Fruit fly (Drosophila melanogaster) whole organism, embryonic: ENCODE data around the gene AstCC.

Experiments used
- Bgb ChIP-seq: fragments of 200-800 bp; sonication (Bioruptor generic); IDR thresholded peaks from 2 replicates; pipeline ENCODE4 v1.3.6; 2022; ENCODE audit warnings: missing biosample characterization, missing genetic modification characterization; ENCODE audit not compliant: partially characterized antibody
- CG10321 ChIP-seq: fragments of 200-800 bp; sonication (Bioruptor generic); IDR thresholded peaks from 2 replicates; pipeline ENCODE4 v1.3.6; 2022; ENCODE audit warnings: missing biosample characterization, missing genetic modification characterization
- CG13287 ChIP-seq: fragments of 200-800 bp; sonication (Bioruptor generic); IDR thresholded peaks from 2 replicates; pipeline ENCODE4 v1.3.6; 2022; ENCODE audit warnings: missing biosample characterization, missing genetic modification characterization; ENCODE audit not compliant: partially characterized antibody
- CG14441 ChIP-seq: fragments of 200-800 bp; sonication (Bioruptor generic); IDR thresholded peaks from 2 replicates; pipeline ENCODE4 v1.3.6; 2022; ENCODE audit warnings: missing biosample characterization, missing genetic modification characterization
- CG15696 ChIP-seq: fragments of 200-800 bp; sonication (Bioruptor generic); optimal IDR thresholded peaks from 2 replicates; lab custom pipeline; 2019; ENCODE audit warnings: missing biosample characterization, mild to moderate bottlenecking, missing genetic modification characterization, moderate library complexity
- CG16779 ChIP-seq: fragments of 200-800 bp; sonication (Bioruptor generic); IDR thresholded peaks from 2 replicates; pipeline ENCODE4 v1.3.6; 2022; ENCODE audit warnings: missing biosample characterization, missing genetic modification characterization
- CG16815 ChIP-seq: fragments of 200-800 bp; sonication (Bioruptor generic); optimal IDR thresholded peaks from 3 replicates; lab custom pipeline; 2017; ENCODE audit warnings: missing biosample characterization, mild to moderate bottlenecking, missing genetic modification characterization
- CG17568 ChIP-seq: fragments of 200-800 bp; sonication (Bioruptor generic); optimal IDR thresholded peaks from 2 replicates; lab custom pipeline; 2018; ENCODE audit warnings: missing biosample characterization, mild to moderate bottlenecking, missing genetic modification characterization, moderate library complexity
- CG17829 ChIP-seq: fragments of 200-800 bp; optimal IDR thresholded peaks from 2 replicates; lab custom pipeline; 2019; ENCODE audit warnings: missing biosample characterization, mild to moderate bottlenecking, missing genetic modification characterization, moderate library complexity
- CG17912 ChIP-seq: fragments of 200-800 bp; sonication (Bioruptor generic); optimal IDR thresholded peaks from 2 replicates; lab custom pipeline; 2018; ENCODE audit warnings: missing biosample characterization, mild to moderate bottlenecking, missing genetic modification characterization
- CG2116 ChIP-seq: fragments of 200-800 bp; sonication (Bioruptor generic); optimal IDR thresholded peaks from 3 replicates; lab custom pipeline; 2018; ENCODE audit warnings: missing biosample characterization, mild to moderate bottlenecking, missing genetic modification characterization
- CG2120 ChIP-seq: fragments of 200-800 bp; sonication (Bioruptor generic); optimal IDR thresholded peaks from 3 replicates; lab custom pipeline; 2016; ENCODE audit warnings: missing biosample characterization, missing genetic modification characterization
- CG2712 ChIP-seq: fragments of 200-800 bp; optimal IDR thresholded peaks from 3 replicates; lab custom pipeline; 2019; ENCODE audit warnings: missing biosample characterization, mild to moderate bottlenecking, missing genetic modification characterization, moderate library complexity
- CG3995 ChIP-seq: fragments of 200-800 bp; sonication (Bioruptor generic); optimal IDR thresholded peaks from 3 replicates; lab custom pipeline; 2016; ENCODE audit warnings: missing biosample characterization, missing genetic modification characterization
- CG6689 ChIP-seq: fragments of 200-800 bp; sonication (Bioruptor generic); IDR thresholded peaks from 2 replicates; pipeline ENCODE4 v1.3.6; 2022; ENCODE audit warnings: missing biosample characterization, missing genetic modification characterization
- CG7963 ChIP-seq: fragments of 200-800 bp; sonication (Bioruptor generic); IDR thresholded peaks from 3 replicates; pipeline ENCODE4 v1.3.6; 2022; ENCODE audit warnings: missing biosample characterization, missing genetic modification characterization; ENCODE audit not compliant: partially characterized antibody
- D19B ChIP-seq: fragments of 200-800 bp; sonication (Bioruptor generic); optimal IDR thresholded peaks from 2 replicates; lab custom pipeline; 2017; ENCODE audit warnings: missing biosample characterization, mild to moderate bottlenecking, missing genetic modification characterization
- Doc3 ChIP-seq: fragments of 200-800 bp; sonication (Bioruptor generic); IDR thresholded peaks from 3 replicates; pipeline ENCODE4 v1.3.6; 2022; ENCODE audit warnings: missing biosample characterization, missing genetic modification characterization; ENCODE audit not compliant: partially characterized antibody
- Gug ChIP-seq: fragments of 200-800 bp; sonication (Bioruptor generic); IDR thresholded peaks from 4 replicates; pipeline ENCODE4 v1.3.6; 2022; ENCODE audit warnings: missing biosample characterization, missing genetic modification characterization
- H2.0 ChIP-seq: fragments of 200-800 bp; sonication (Bioruptor generic); IDR thresholded peaks from 2 replicates; pipeline ENCODE4 v1.3.6; 2022; ENCODE audit warnings: missing biosample characterization, missing genetic modification characterization
- MBD-R2 ChIP-seq: fragments of 200-800 bp; sonication (Bioruptor generic); IDR thresholded peaks from 2 replicates; pipeline ENCODE4 v1.3.6; 2022; ENCODE audit warnings: missing biosample characterization, missing genetic modification characterization
- MESR4 ChIP-seq: fragments of 200-800 bp; sonication (Bioruptor generic); optimal IDR thresholded peaks from 2 replicates; lab custom pipeline; 2018; ENCODE audit warnings: missing biosample characterization, mild to moderate bottlenecking, missing genetic modification characterization, moderate library complexity
- Max ChIP-seq: fragments of 200-800 bp; sonication (Bioruptor generic); optimal IDR thresholded peaks from 2 replicates; lab custom pipeline; 2016; ENCODE audit warnings: missing biosample characterization, mild to moderate bottlenecking, missing genetic modification characterization
- Med ChIP-seq: fragments of 200-800 bp; sonication (Bioruptor generic); peaks from one replicate; lab custom pipeline; 2016; ENCODE audit warnings: missing biosample characterization, missing genetic modification characterization, mild to moderate bottlenecking, inconsistent platforms, moderate library complexity
- Nf-YA ChIP-seq: fragments of 200-800 bp; sonication (Bioruptor generic); IDR thresholded peaks from 2 replicates; pipeline ENCODE4 v1.3.6; 2022; ENCODE audit warnings: missing biosample characterization, missing genetic modification characterization
- Sry-β ChIP-seq: fragments of 200-800 bp; sonication (Bioruptor generic); optimal IDR thresholded peaks from 2 replicates; lab custom pipeline; 2018; ENCODE audit warnings: missing biosample characterization, mild to moderate bottlenecking, missing genetic modification characterization, moderate library complexity
- Tbp ChIP-seq: fragments of >200 bp; optimal IDR thresholded peaks from 2 replicates; lab custom pipeline; 2018; ENCODE audit warnings: missing biosample characterization, missing genetic modification characterization
- Xbp1 ChIP-seq: fragments of 200-800 bp; sonication (Bioruptor generic); optimal IDR thresholded peaks from 3 replicates; lab custom pipeline; 2016; ENCODE audit warnings: missing biosample characterization, mild to moderate bottlenecking, missing genetic modification characterization
- YL-1 ChIP-seq: fragments of 200-800 bp; sonication (Bioruptor generic); optimal IDR thresholded peaks from 3 replicates; lab custom pipeline; 2017; ENCODE audit warnings: missing biosample characterization, mild to moderate bottlenecking, missing genetic modification characterization
- az2 ChIP-seq: fragments of 200-800 bp; sonication (Bioruptor generic); optimal IDR thresholded peaks from 3 replicates; lab custom pipeline; 2016; ENCODE audit warnings: missing biosample characterization, missing genetic modification characterization
- caup ChIP-seq: fragments of 200-800 bp; sonication (Bioruptor generic); optimal IDR thresholded peaks from 3 replicates; lab custom pipeline; 2017; ENCODE audit warnings: missing biosample characterization, mild to moderate bottlenecking, missing genetic modification characterization, moderate library complexity; ENCODE audit not compliant: severe bottlenecking
- cg ChIP-seq: fragments of 200-800 bp; sonication (Bioruptor generic); optimal IDR thresholded peaks from 3 replicates; lab custom pipeline; 2019; ENCODE audit warnings: missing biosample characterization, mild to moderate bottlenecking, missing genetic modification characterization, moderate library complexity
- crol ChIP-seq: fragments of 200-800 bp; sonication (Bioruptor generic); IDR thresholded peaks from 2 replicates; pipeline ENCODE4 v1.3.6; 2022; ENCODE audit warnings: missing biosample characterization, missing genetic modification characterization
- dysf ChIP-seq: fragments of 200-800 bp; sonication (Bioruptor generic); IDR thresholded peaks from 3 replicates; pipeline ENCODE4 v1.3.6; 2022; ENCODE audit warnings: missing biosample characterization, missing genetic modification characterization
- exex ChIP-seq: fragments of 200-800 bp; sonication (Bioruptor generic); optimal IDR thresholded peaks from 4 replicates; lab custom pipeline; 2018; ENCODE audit warnings: missing biosample characterization, mild to moderate bottlenecking, missing genetic modification characterization, moderate library complexity
- fd96Cb ChIP-seq: fragments of 200-800 bp; sonication (Bioruptor generic); optimal IDR thresholded peaks from 2 replicates; lab custom pipeline; 2018; ENCODE audit warnings: missing biosample characterization, mild to moderate bottlenecking, missing genetic modification characterization, moderate library complexity
- fru ChIP-seq: fragments of >200 bp; optimal IDR thresholded peaks from 2 replicates; lab custom pipeline; 2017
- hb ChIP-seq: fragments of 200-800 bp; sonication (Bioruptor generic); IDR thresholded peaks from 3 replicates; pipeline ENCODE4 v1.3.6; 2022; ENCODE audit warnings: missing biosample characterization, missing genetic modification characterization; ENCODE audit not compliant: partially characterized antibody
- jigr1 ChIP-seq: fragments of 200-800 bp; sonication (Bioruptor generic); IDR thresholded peaks from 3 replicates; pipeline ENCODE4 v1.3.6; 2022; ENCODE audit warnings: missing biosample characterization, missing genetic modification characterization
- lilli ChIP-seq: fragments of 200-800 bp; sonication (Bioruptor generic); optimal IDR thresholded peaks from 3 replicates; lab custom pipeline; 2016; ENCODE audit warnings: missing biosample characterization, missing genetic modification characterization
- lola ChIP-seq, 3 experiments: fragments of >200 bp in 2 of 3; fragments of 200-800 bp in 1 of 3; sonication (Bioruptor generic) in 1 of 3; optimal IDR thresholded peaks; 2 replicates each; lab custom pipeline; 2017 to 2019; ENCODE audit warnings: missing biosample characterization in 3 of 3, missing genetic modification characterization in 3 of 3, mild to moderate bottlenecking in 1 of 3, moderate library complexity in 1 of 3
- maf-S ChIP-seq: fragments of 200-800 bp; sonication (Bioruptor generic); optimal IDR thresholded peaks from 2 replicates; lab custom pipeline; 2016; ENCODE audit warnings: missing biosample characterization, missing genetic modification characterization
- nmo ChIP-seq: fragments of 200-800 bp; sonication (Bioruptor generic); optimal IDR thresholded peaks from 2 replicates; lab custom pipeline; 2018; ENCODE audit warnings: missing biosample characterization, mild to moderate bottlenecking, missing genetic modification characterization, moderate library complexity
- slou ChIP-seq: fragments of 200-800 bp; sonication (Bioruptor generic); optimal IDR thresholded peaks from 3 replicates; lab custom pipeline; 2016; ENCODE audit warnings: missing biosample characterization, missing genetic modification characterization
- sna ChIP-seq: fragments of 200-800 bp; sonication (Bioruptor generic); IDR thresholded peaks from 2 replicates; pipeline ENCODE4 v1.3.6; 2022; ENCODE audit warnings: missing biosample characterization, missing genetic modification characterization; ENCODE audit not compliant: partially characterized antibody
- tin ChIP-seq: fragments of 200-800 bp; sonication (Bioruptor generic); optimal IDR thresholded peaks from 3 replicates; lab custom pipeline; 2016; ENCODE audit warnings: missing biosample characterization, missing genetic modification characterization
- vnd ChIP-seq: fragments of 200-800 bp; sonication (Bioruptor generic); IDR thresholded peaks from 3 replicates; pipeline ENCODE4 v1.3.6; 2022; ENCODE audit warnings: missing biosample characterization, missing genetic modification characterization; ENCODE audit not compliant: partially characterized antibody
- zen2 ChIP-seq: fragments of 200-800 bp; sonication (Bioruptor generic); IDR thresholded peaks from 3 replicates; pipeline ENCODE4 v1.3.6; 2022; ENCODE audit warnings: missing biosample characterization, missing genetic modification characterization; ENCODE audit not compliant: partially characterized antibody

The AstCC gene

dm6 chr2L:11130151-11131008 is 45.4 kb upstream of the AstCC start, which contains the start of the genes RfC38 and CG4751 (continued):
- TF ChIP-seq maf-S (GFP tag; lab: Kevin White, UChicago), result no peak
- no peak for TF ChIP-seq Nf-YA (GFP tag; lab: Robert Waterston, UW)
- peak; percentile 37 for TF ChIP-seq exex (tag; lab: Kevin White, UChicago)
- TF ChIP-seq CG3995 (GFP tag; lab: Kevin White, UChicago), result peak; percentile 51
- TF ChIP-seq az2 (GFP tag; lab: Kevin White, UChicago), result no peak
- no peak for TF ChIP-seq CG10321 (GFP tag; lab: Robert Waterston, UW)
- peak; percentile 98 for TF ChIP-seq MESR4 (GFP tag; lab: Kevin White, UChicago)
- TF ChIP-seq H2.0 (GFP tag; lab: Robert Waterston, UW), result no peak
- peak; percentile 2 for TF ChIP-seq Max (GFP tag; lab: Kevin White, UChicago)
- no peak for TF ChIP-seq CG17568
- TF ChIP-seq jigr1 (GFP tag; lab: Robert Waterston, UW), result no peak
- TF ChIP-seq CG2116 (GFP tag; lab: Kevin White, UChicago), result peak; percentile 73
- TF ChIP-seq CG7963 (GFP tag; lab: Robert Waterston, UW), result 0 out of 3 replicates have a peak, but pooled peaks have one; percentile 35
- no peak for TF ChIP-seq tin (GFP tag; lab: Kevin White, UChicago)
- TF ChIP-seq Gug, result no peak
- TF ChIP-seq CG16815 (GFP tag; lab: Kevin White, UChicago), result no peak
- TF ChIP-seq Xbp1 (GFP tag; lab: Kevin White, UChicago), result peak; percentile 22
- peak; percentile 73 for TF ChIP-seq YL-1 (GFP tag; lab: Kevin White, UChicago)
- TF ChIP-seq vnd (GFP tag; lab: Robert Waterston, UW), result peak; percentile 57; the same call in 1 of the 3 replicates
- peak; percentile 73 for TF ChIP-seq Med (GFP tag; lab: Kevin White, UChicago)
- TF ChIP-seq cg, result no peak
- TF ChIP-seq CG17912 (GFP tag; lab: Kevin White, UChicago), result no peak
- peak; percentile 95 for TF ChIP-seq crol (GFP tag; lab: Robert Waterston, UW)
- no peak for TF ChIP-seq Tbp (GFP tag; lab: Kevin White, UChicago)
- TF ChIP-seq zen2 (GFP tag; lab: Robert Waterston, UW), result peak; percentile 41; the same call in 1 of the 3 replicates
- TF ChIP-seq lilli, result peak; percentile 12
- no peak for TF ChIP-seq fru (lab: Kevin White, UChicago)
- peak; percentile 73 for TF ChIP-seq Doc3 (GFP tag; lab: Robert Waterston, UW)
- no peak for TF ChIP-seq caup (GFP tag; lab: Kevin White, UChicago)
- TF ChIP-seq CG2712, result no peak
- no peak for TF ChIP-seq slou (GFP tag; lab: Kevin White, UChicago)
- TF ChIP-seq CG15696 (tag; lab: Kevin White, UChicago), result no peak
- no peak for TF ChIP-seq CG6689 (GFP tag; lab: Robert Waterston, UW)
- peak; percentile 67 for TF ChIP-seq Bgb (GFP tag; lab: Robert Waterston, UW)
- peak; percentile 36; the same call in 1 of the 2 replicates for TF ChIP-seq sna (GFP tag; lab: Robert Waterston, UW)
- peak; percentile 39 for TF ChIP-seq nmo
- no peak for TF ChIP-seq CG14441 (GFP tag; lab: Robert Waterston, UW)
- TF ChIP-seq fd96Cb (tag; lab: Kevin White, UChicago), result no peak
- TF ChIP-seq lola (GFP tag; optimal IDR thresholded peaks at IDR 0.05; lab: Kevin White, UChicago), result peak in 1 of 3 experiments; percentile 0
- TF ChIP-seq hb, result peak; percentile 64; the same call in 1 of the 3 replicates
- TF ChIP-seq CG16779 (GFP tag; lab: Robert Waterston, UW), result no peak
- no peak for TF ChIP-seq D19B (GFP tag; lab: Kevin White, UChicago)
- peak; percentile 32 for TF ChIP-seq CG2120 (GFP tag; lab: Kevin White, UChicago)
- TF ChIP-seq MBD-R2, result peak; percentile 74
- no peak for TF ChIP-seq dysf (GFP tag; lab: Robert Waterston, UW)
- peak; percentile 76 for TF ChIP-seq CG13287
- peak; percentile 5 for TF ChIP-seq Sry-β (GFP tag; lab: Kevin White, UChicago)
- peak; percentile 47 for TF ChIP-seq CG17829
